Fruit fly (Drosophila melanogaster): Measurements from ENCODE around the gene RpS5a.

Gene RpS5a

DNA sequence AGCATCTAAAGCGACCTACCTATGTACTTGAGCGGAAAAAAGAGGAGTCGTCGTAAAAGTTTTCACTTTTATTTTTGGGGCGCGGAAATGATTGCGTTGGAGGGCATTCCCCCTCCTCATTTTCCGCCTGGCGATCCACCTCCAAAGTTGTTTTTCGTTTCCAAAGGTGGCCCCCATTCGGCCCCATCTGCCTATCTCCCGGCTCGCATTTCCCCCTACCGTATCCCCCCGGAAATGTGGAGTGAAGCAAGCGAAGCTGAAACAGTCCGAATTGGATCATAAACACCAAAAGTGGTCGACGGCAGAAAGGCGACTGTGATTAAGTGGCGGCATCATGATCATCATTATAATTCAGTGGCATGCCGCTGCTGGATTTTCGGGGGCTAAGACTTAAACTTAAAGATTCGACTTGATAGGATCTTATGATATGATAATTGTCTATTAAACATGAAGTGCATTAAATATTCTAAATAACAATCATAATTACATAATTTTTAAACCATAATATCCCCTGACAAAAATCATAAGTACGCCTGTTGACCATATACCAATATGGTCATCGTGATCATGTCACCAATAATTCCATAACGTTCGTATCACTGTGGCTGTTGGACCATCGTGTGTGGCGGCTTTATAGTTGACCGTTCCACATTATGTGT, 24.4 kb downstream of the RpS5a start (continued):
- TF ChIP-seq chinmo (GFP tag; IDR thresholded peaks at IDR 0.05; ENCODE audit: partially characterized antibody): no peak
- TF ChIP-seq rib (GFP tag; IDR thresholded peaks at IDR 0.05): no peak
- peak; percentile 63 for TF ChIP-seq Bteb2 (GFP tag; optimal IDR thresholded peaks at IDR 0.05)
- TF ChIP-seq chn (GFP tag; optimal IDR thresholded peaks at IDR 0.05): no peak
- no peak for TF ChIP-seq repo (GFP tag; optimal IDR thresholded peaks at IDR 0.05)
- TF ChIP-seq CG9876 (GFP tag; optimal IDR thresholded peaks at IDR 0.05): no peak
- TF ChIP-seq CG17802 (tag; optimal IDR thresholded peaks at IDR 0.05): peak; percentile 20
- TF ChIP-seq CG12104 (GFP tag; optimal IDR thresholded peaks at IDR 0.05): peak; percentile 32
- peak; percentile 59 for TF ChIP-seq chm (GFP tag; IDR thresholded peaks at IDR 0.05)
- TF ChIP-seq CG15514 (GFP tag; optimal IDR thresholded peaks at IDR 0.05): peak; percentile 52
- peak; percentile 13 for TF ChIP-seq zfh2 (GFP tag; optimal IDR thresholded peaks at IDR 0.05)
- TF ChIP-seq tgo (GFP tag; IDR thresholded peaks at IDR 0.05): peak; percentile 58; the same call in 2 of the 3 replicates
- TF ChIP-seq CG5180 (GFP tag; optimal IDR thresholded peaks at IDR 0.05): peak; percentile 64
- TF ChIP-seq eyg (GFP tag; optimal IDR thresholded peaks at IDR 0.05): no peak
- peak; percentile 53 for TF ChIP-seq CG6683 (GFP tag; optimal IDR thresholded peaks at IDR 0.05)
- no peak for TF ChIP-seq CG8765 (GFP tag; IDR thresholded peaks at IDR 0.05)
- TF ChIP-seq onecut (GFP tag; IDR thresholded peaks at IDR 0.05): peak; percentile 58
- TF ChIP-seq yki (optimal IDR thresholded peaks at IDR 0.05): no peak
- TF ChIP-seq CG3065 (GFP tag; optimal IDR thresholded peaks at IDR 0.05): no peak
- TF ChIP-seq CG15601 (tag; optimal IDR thresholded peaks at IDR 0.05): peak; percentile 43
- peak; percentile 75 for TF ChIP-seq lmd (GFP tag; IDR thresholded peaks at IDR 0.05)
- no peak for TF ChIP-seq pnt (GFP tag; optimal IDR thresholded peaks at IDR 0.05)
- peak; percentile 50; the same call in 1 of the 2 replicates for TF ChIP-seq CG1024 (GFP tag; IDR thresholded peaks at IDR 0.05)
- TF ChIP-seq Abd-B (GFP tag; optimal IDR thresholded peaks at IDR 0.05): peak; percentile 51
- no peak for TF ChIP-seq exex (tag; optimal IDR thresholded peaks at IDR 0.05)
- TF ChIP-seq CG10274 (GFP tag; optimal IDR thresholded peaks at IDR 0.05): peak; percentile 11
- peak in 1 of 2 experiments; percentile 36 for TF ChIP-seq Hr78 (GFP tag; optimal IDR thresholded peaks at IDR 0.05)
- TF ChIP-seq YL-1 (GFP tag; optimal IDR thresholded peaks at IDR 0.05): no peak
- no peak for TF ChIP-seq Hmx (GFP tag; optimal IDR thresholded peaks at IDR 0.05)
- TF ChIP-seq Nf-YA (GFP tag; IDR thresholded peaks at IDR 0.05): peak; percentile 52
- no peak for TF ChIP-seq Neu2 (GFP tag; optimal IDR thresholded peaks at IDR 0.05; ENCODE audit: borderline replicate concordance)
- no peak for TF ChIP-seq mld (GFP tag; IDR thresholded peaks at IDR 0.05; ENCODE audit: partially characterized antibody)
- peak; percentile 22 for TF ChIP-seq CG18476 (GFP tag; optimal IDR thresholded peaks at IDR 0.05)
- peak; percentile 69 for TF ChIP-seq CG17328 (GFP tag; IDR thresholded peaks at IDR 0.05)
- TF ChIP-seq H15 (GFP tag; IDR thresholded peaks at IDR 0.05): peak; percentile 51; the same call in 1 of the 3 replicates
- TF ChIP-seq Med (GFP tag): peak; percentile 88
- TF ChIP-seq Mrtf (GFP tag; IDR thresholded peaks at IDR 0.05): 0 out of 3 replicates have a peak, but pooled peaks have one; percentile 26
- no peak; the same call in 1 of the 2 replicates for TF ChIP-seq GATAe (GFP tag; conservative IDR thresholded peaks at IDR 0.05)
- TF ChIP-seq Ssrp (tag; optimal IDR thresholded peaks at IDR 0.05): peak; percentile 60
- TF ChIP-seq Atf-2 (GFP tag; optimal IDR thresholded peaks at IDR 0.05): peak; percentile 41
- TF ChIP-seq odd (GFP tag; optimal IDR thresholded peaks at IDR 0.05): peak; percentile 47
- TF ChIP-seq Nf-YB (GFP tag; optimal IDR thresholded peaks at IDR 0.05): peak; percentile 48
- no peak for TF ChIP-seq CG14860 (GFP tag; IDR thresholded peaks at IDR 0.05; ENCODE audit: partially characterized antibody)
- TF ChIP-seq CG16815 (GFP tag; optimal IDR thresholded peaks at IDR 0.05): peak; percentile 32
- TF ChIP-seq sim (GFP tag; IDR thresholded peaks at IDR 0.05): no peak
- no peak for TF ChIP-seq CG15073 (GFP tag; optimal IDR thresholded peaks at IDR 0.05)
- TF ChIP-seq pros (GFP tag; optimal IDR thresholded peaks at IDR 0.05): no peak
- TF ChIP-seq CG10654 (GFP tag; optimal IDR thresholded peaks at IDR 0.05): peak; percentile 27
- TF ChIP-seq CG10321 (GFP tag; IDR thresholded peaks at IDR 0.05): no peak
- peak; percentile 70; the same call in 1 of the 2 replicates for TF ChIP-seq CG6689 (GFP tag; IDR thresholded peaks at IDR 0.05)

Measured in whole organism, embryonic.